Fruit fly (Drosophila melanogaster) whole organism, embryonic: Measurements from ENCODE around the gene CG10274.
A peak's percentile ranks its signal among the peaks of the same experiment; 100 is the strongest.

Source experiments
- Asciz ChIP-seq: fragments of 200-800 bp; sonication (Bioruptor generic); optimal IDR thresholded peaks from 2 replicates; lab custom pipeline; 2017; ENCODE audit warnings: missing biosample characterization, mild to moderate bottlenecking, missing genetic modification characterization, missing genetic modification reagents
- Atf-2 ChIP-seq: fragments of 200-800 bp; sonication (Bioruptor generic); optimal IDR thresholded peaks from 2 replicates; lab custom pipeline; 2016; ENCODE audit warnings: missing biosample characterization, missing genetic modification characterization
- Atf6 ChIP-seq: fragments of 200-800 bp; sonication (Bioruptor generic); IDR thresholded peaks from 2 replicates; pipeline ENCODE4 v1.3.6; 2022; ENCODE audit warnings: missing biosample characterization, missing genetic modification characterization
- BEAF-32 ChIP-seq: fragments of 200-800 bp; sonication (Bioruptor generic); optimal IDR thresholded peaks from 3 replicates; lab custom pipeline; 2017; ENCODE audit warnings: missing biosample characterization, missing genetic modification characterization, mild to moderate bottlenecking, moderate library complexity, missing genetic modification reagents
- Bdp1 ChIP-seq: fragments of 200-800 bp; sonication (Bioruptor generic); optimal IDR thresholded peaks from 3 replicates; lab custom pipeline; 2016; ENCODE audit warnings: missing biosample characterization, missing genetic modification characterization
- CG1024 ChIP-seq: fragments of 200-800 bp; sonication (Bioruptor generic); IDR thresholded peaks from 2 replicates; pipeline ENCODE4 v1.3.6; 2022; ENCODE audit warnings: missing biosample characterization, missing genetic modification characterization
- CG10959 ChIP-seq: fragments of 200-800 bp; sonication (Bioruptor generic); IDR thresholded peaks from 2 replicates; pipeline ENCODE4 v1.3.6; 2022; ENCODE audit warnings: missing biosample characterization, missing genetic modification characterization
- CG11085 ChIP-seq: fragments of 200-800 bp; sonication (Bioruptor generic); IDR thresholded peaks from 2 replicates; pipeline ENCODE4 v1.3.6; 2022; ENCODE audit warnings: missing biosample characterization, missing genetic modification characterization
- CG11456 ChIP-seq: fragments of 200-800 bp; sonication (Bioruptor generic); IDR thresholded peaks from 3 replicates; pipeline ENCODE4 v1.3.6; 2022; ENCODE audit warnings: missing biosample characterization, missing genetic modification characterization
- CG1233 ChIP-seq: fragments of 200-800 bp; sonication (Bioruptor generic); optimal IDR thresholded peaks from 4 replicates; lab custom pipeline; 2018; ENCODE audit warnings: missing biosample characterization, mild to moderate bottlenecking, missing genetic modification characterization
- CG12769 ChIP-seq: fragments of 200-800 bp; sonication (Bioruptor generic); optimal IDR thresholded peaks from 2 replicates; lab custom pipeline; 2019; ENCODE audit warnings: missing biosample characterization, mild to moderate bottlenecking, missing genetic modification characterization, moderate library complexity
- CG15073 ChIP-seq: fragments of 200-800 bp; sonication (Bioruptor generic); optimal IDR thresholded peaks from 2 replicates; lab custom pipeline; 2016; ENCODE audit warnings: missing biosample characterization, missing genetic modification characterization
- CG17361 ChIP-seq: fragments of 200-800 bp; sonication (Bioruptor generic); IDR thresholded peaks from 3 replicates; pipeline ENCODE4 v1.3.6; 2022; ENCODE audit warnings: missing biosample characterization, missing genetic modification characterization
- CG2199 ChIP-seq: fragments of 200-800 bp; sonication (Bioruptor generic); IDR thresholded peaks from 3 replicates; pipeline ENCODE4 v1.3.6; 2022; ENCODE audit warnings: missing biosample characterization, missing genetic modification characterization
- CG32767 ChIP-seq: fragments of 200-800 bp; sonication (Bioruptor generic); IDR thresholded peaks from 2 replicates; pipeline ENCODE4 v1.3.6; 2022; ENCODE audit warnings: missing biosample characterization, missing genetic modification characterization
- CG33557 ChIP-seq: fragments of 200-800 bp; sonication (Bioruptor generic); optimal IDR thresholded peaks from 2 replicates; lab custom pipeline; 2019; ENCODE audit warnings: missing biosample characterization, mild to moderate bottlenecking, missing genetic modification characterization, moderate library complexity
- CG4282 ChIP-seq: fragments of 200-800 bp; sonication (Bioruptor generic); optimal IDR thresholded peaks from 2 replicates; lab custom pipeline; 2016; ENCODE audit warnings: missing biosample characterization, missing genetic modification characterization
- CG5180 ChIP-seq: fragments of 200-800 bp; sonication (Bioruptor generic); optimal IDR thresholded peaks from 3 replicates; lab custom pipeline; 2017; ENCODE audit warnings: missing biosample characterization, missing genetic modification characterization, mild to moderate bottlenecking, moderate library complexity, missing genetic modification reagents
- CrebB ChIP-seq: fragments of 200-800 bp; sonication (Bioruptor generic); optimal IDR thresholded peaks from 3 replicates; lab custom pipeline; 2018; ENCODE audit warnings: missing biosample characterization, mild to moderate bottlenecking, missing genetic modification characterization
- Drgx ChIP-seq: fragments of 200-800 bp; sonication (Bioruptor generic); IDR thresholded peaks from 2 replicates; pipeline ENCODE4 v1.3.6; 2022; ENCODE audit warnings: missing biosample characterization, missing genetic modification characterization
- ERR ChIP-seq: fragments of 200-800 bp; sonication (Bioruptor generic); optimal IDR thresholded peaks from 2 replicates; lab custom pipeline; 2016; ENCODE audit warnings: missing biosample characterization, missing genetic modification characterization
- Eip74EF ChIP-seq, 2 experiments: fragments of 200-800 bp in 1 of 2; fragments of >200 bp in 1 of 2; sonication (Bioruptor generic) in 1 of 2; optimal IDR thresholded peaks; 2 replicates each; lab custom pipeline; 2017 to 2019; ENCODE audit warnings: missing biosample characterization in 2 of 2, missing genetic modification characterization in 2 of 2, mild to moderate bottlenecking in 1 of 2, moderate library complexity in 1 of 2
- Fer1 ChIP-seq: fragments of 200-800 bp; sonication (Bioruptor generic); optimal IDR thresholded peaks from 2 replicates; lab custom pipeline; 2017; ENCODE audit warnings: missing biosample characterization, mild to moderate bottlenecking, missing genetic modification characterization
- GATAe ChIP-seq: fragments of 200-800 bp; sonication (Bioruptor generic); conservative IDR thresholded peaks from 2 replicates; pipeline ENCODE4 v1.3.6; 2022; ENCODE audit warnings: missing biosample characterization, missing genetic modification characterization
- MTF-1 ChIP-seq: fragments of 200-800 bp; sonication (Bioruptor generic); optimal IDR thresholded peaks from 2 replicates; lab custom pipeline; 2018; ENCODE audit warnings: missing biosample characterization, mild to moderate bottlenecking, missing genetic modification characterization, borderline replicate concordance
- NC2α ChIP-seq: fragments of 200-800 bp; sonication (Bioruptor generic); optimal IDR thresholded peaks from 2 replicates; lab custom pipeline; 2016; ENCODE audit warnings: missing biosample characterization, missing genetic modification characterization
- Oaz ChIP-seq: fragments of 200-800 bp; sonication (Bioruptor generic); IDR thresholded peaks from 2 replicates; pipeline ENCODE4 v1.3.6; 2022; ENCODE audit warnings: missing biosample characterization, missing genetic modification characterization
- Optix ChIP-seq: fragments of 200-800 bp; sonication (Bioruptor generic); IDR thresholded peaks from 3 replicates; pipeline ENCODE4 v1.3.6; 2022; ENCODE audit warnings: missing biosample characterization, missing genetic modification characterization
- Scr ChIP-seq: fragments of 200-800 bp; sonication (Bioruptor generic); IDR thresholded peaks from 2 replicates; pipeline ENCODE4 v1.3.6; 2022; ENCODE audit warnings: missing biosample characterization, missing genetic modification characterization; ENCODE audit not compliant: partially characterized antibody
- Vsx1 ChIP-seq: fragments of 200-800 bp; sonication (Bioruptor generic); optimal IDR thresholded peaks from 2 replicates; lab custom pipeline; 2017; ENCODE audit warnings: missing biosample characterization, mild to moderate bottlenecking, missing genetic modification characterization, missing genetic modification reagents
- abd-A ChIP-seq: fragments of 200-800 bp; sonication (Bioruptor generic); optimal IDR thresholded peaks from 3 replicates; lab custom pipeline; 2019; ENCODE audit warnings: missing biosample characterization, mild to moderate bottlenecking, missing genetic modification characterization, moderate library complexity
- aop ChIP-seq: fragments of 200-800 bp; sonication (Bioruptor generic); IDR thresholded peaks from 2 replicates; pipeline ENCODE4 v1.3.6; 2022; ENCODE audit warnings: missing biosample characterization, missing genetic modification characterization
- br ChIP-seq: fragments of >200 bp; optimal IDR thresholded peaks from 2 replicates; lab custom pipeline; 2017
- bsh ChIP-seq, 2 experiments: fragments of 200-800 bp; sonication (Bioruptor generic); optimal IDR thresholded peaks; 2 replicates each; lab custom pipeline; 2017 to 2018; ENCODE audit warnings: mild to moderate bottlenecking in 2 of 2, missing biosample characterization in 2 of 2, missing genetic modification characterization in 2 of 2, moderate library complexity in 1 of 2
- chn ChIP-seq: fragments of 200-800 bp; sonication (Bioruptor generic); optimal IDR thresholded peaks from 2 replicates; lab custom pipeline; 2016; ENCODE audit warnings: missing biosample characterization, missing genetic modification characterization
- cwo ChIP-seq: fragments of 200-800 bp; sonication (Bioruptor generic); optimal IDR thresholded peaks from 3 replicates; lab custom pipeline; 2017; ENCODE audit warnings: missing biosample characterization, missing genetic modification characterization, mild to moderate bottlenecking, moderate library complexity, missing genetic modification reagents
- dati ChIP-seq: fragments of 200-800 bp; sonication (Bioruptor generic); IDR thresholded peaks from 2 replicates; pipeline ENCODE4 v1.3.6; 2022; ENCODE audit warnings: missing biosample characterization, missing genetic modification characterization
- dysf ChIP-seq: fragments of 200-800 bp; sonication (Bioruptor generic); IDR thresholded peaks from 3 replicates; pipeline ENCODE4 v1.3.6; 2022; ENCODE audit warnings: missing biosample characterization, missing genetic modification characterization
- emc ChIP-seq: fragments of 200-800 bp; sonication (Bioruptor generic); optimal IDR thresholded peaks from 2 replicates; lab custom pipeline; 2016; ENCODE audit warnings: missing biosample characterization, missing genetic modification characterization
- gce ChIP-seq: fragments of 200-800 bp; sonication (Bioruptor generic); IDR thresholded peaks from 3 replicates; pipeline ENCODE4 v1.3.6; 2022; ENCODE audit warnings: missing biosample characterization, missing genetic modification characterization
- ham ChIP-seq: fragments of 200-800 bp; sonication (Bioruptor generic); IDR thresholded peaks from 2 replicates; pipeline ENCODE4 v1.3.6; 2022; ENCODE audit warnings: missing biosample characterization, missing genetic modification characterization
- kah ChIP-seq: fragments of 200-800 bp; sonication (Bioruptor generic); optimal IDR thresholded peaks from 2 replicates; lab custom pipeline; 2018; ENCODE audit warnings: missing biosample characterization, mild to moderate bottlenecking, missing genetic modification characterization
- lbe ChIP-seq: fragments of 200-800 bp; sonication (Bioruptor generic); optimal IDR thresholded peaks from 2 replicates; lab custom pipeline; 2016; ENCODE audit warnings: missing biosample characterization, mild to moderate bottlenecking, missing genetic modification characterization
- nerfin-2 ChIP-seq: fragments of 200-800 bp; sonication (Bioruptor generic); IDR thresholded peaks from 2 replicates; pipeline ENCODE4 v1.3.6; 2022; ENCODE audit warnings: missing biosample characterization, missing genetic modification characterization; ENCODE audit not compliant: partially characterized antibody
- psq ChIP-seq: fragments of 200-800 bp; sonication (Bioruptor generic); optimal IDR thresholded peaks from 2 replicates; lab custom pipeline; 2017; ENCODE audit warnings: missing biosample characterization, missing genetic modification characterization
- sna ChIP-seq: fragments of 200-800 bp; sonication (Bioruptor generic); IDR thresholded peaks from 2 replicates; pipeline ENCODE4 v1.3.6; 2022; ENCODE audit warnings: missing biosample characterization, missing genetic modification characterization; ENCODE audit not compliant: partially characterized antibody
- stwl ChIP-seq: fragments of 200-800 bp; sonication (Bioruptor generic); optimal IDR thresholded peaks from 3 replicates; lab custom pipeline; 2018; ENCODE audit warnings: missing biosample characterization, mild to moderate bottlenecking, missing genetic modification characterization, moderate library complexity
- tin ChIP-seq: fragments of 200-800 bp; sonication (Bioruptor generic); optimal IDR thresholded peaks from 3 replicates; lab custom pipeline; 2016; ENCODE audit warnings: missing biosample characterization, missing genetic modification characterization
- tx ChIP-seq: fragments of 200-800 bp; sonication (Bioruptor generic); optimal IDR thresholded peaks from 2 replicates; lab custom pipeline; 2016; ENCODE audit warnings: missing biosample characterization, missing genetic modification characterization
- vfl ChIP-seq: fragments of 200-800 bp; sonication (Bioruptor generic); optimal IDR thresholded peaks from 2 replicates; lab custom pipeline; 2016; ENCODE audit warnings: missing biosample characterization, missing genetic modification characterization

CG10274 gene

DNA sequence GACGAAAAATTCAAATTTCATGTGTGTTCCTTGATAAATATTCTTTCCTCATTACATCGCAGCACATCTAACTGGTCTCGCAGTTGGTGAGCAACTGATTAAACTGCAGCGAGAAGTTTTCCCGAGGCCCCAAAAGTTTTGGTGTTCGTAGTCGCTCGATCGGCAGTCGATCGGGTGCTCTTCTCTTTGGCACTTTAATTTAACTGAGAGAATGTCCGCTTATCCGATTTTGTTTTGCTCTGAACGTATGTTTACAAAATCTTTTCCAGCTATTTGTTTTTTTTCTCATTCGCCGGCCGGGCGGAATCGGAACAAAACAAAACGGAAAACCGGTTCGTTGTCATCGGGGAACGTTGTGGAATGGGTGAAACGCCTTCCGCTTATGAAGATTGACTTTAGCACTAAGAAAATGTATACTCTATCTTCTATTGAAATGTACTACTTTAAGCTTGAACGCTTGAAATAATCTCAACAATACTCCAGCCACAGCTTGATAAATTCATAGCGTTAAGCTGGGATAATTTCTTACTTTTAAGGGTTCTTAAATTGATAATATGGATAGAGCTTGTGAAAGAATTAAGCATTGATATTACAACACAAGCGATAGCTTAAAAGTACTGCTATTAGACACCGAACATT, 37.0 kb upstream of the CG10274 start (continued):
- TF ChIP-seq Vsx1 (GFP tag; lab: Kevin White, UChicago) (no peak), CG1024 (no peak), Atf6 (GFP tag; lab: Robert Waterston, UW) (no peak), br (no peak), CG33557 (GFP tag; lab: Kevin White, UChicago) (no peak), CG1233 (GFP tag; lab: Kevin White, UChicago) (no peak), Optix (no peak), ERR (GFP tag; lab: Kevin White, UChicago) (no peak), CG12769 (peak; percentile 21), Atf-2 (GFP tag; lab: Kevin White, UChicago) (no peak), Asciz (GFP tag; lab: Kevin White, UChicago) (peak; percentile 36), Scr (GFP tag; lab: Robert Waterston, UW) (no peak), kah (GFP tag; lab: Kevin White, UChicago) (peak; percentile 29), gce (GFP tag; lab: Robert Waterston, UW) (peak; percentile 64; the same call in 1 of the 3 replicates), dati (GFP tag; lab: Robert Waterston, UW) (no peak), CG10959 (GFP tag; lab: Robert Waterston, UW) (no peak), tx (GFP tag; lab: Kevin White, UChicago) (no peak), dysf (GFP tag; lab: Robert Waterston, UW) (no peak), Oaz (GFP tag; lab: Robert Waterston, UW) (no peak), CG4282 (GFP tag; lab: Kevin White, UChicago) (no peak), GATAe (GFP tag; lab: Robert Waterston, UW) (no peak), nerfin-2 (GFP tag; lab: Robert Waterston, UW) (no peak), Bdp1 (no peak), tin (GFP tag; lab: Kevin White, UChicago) (no peak), stwl (peak; percentile 3), NC2α (GFP tag; lab: Kevin White, UChicago) (no peak), Fer1 (GFP tag; lab: Kevin White, UChicago) (peak; percentile 39), CrebB (tag; lab: Kevin White, UChicago) (peak; percentile 51), lbe (GFP tag; lab: Kevin White, UChicago) (peak; percentile 44), CG32767 (GFP tag; lab: Robert Waterston, UW) (no peak), emc (GFP tag; lab: Kevin White, UChicago) (no peak), chn (no peak), CG11085 (GFP tag; lab: Robert Waterston, UW) (no peak), CG5180 (GFP tag; lab: Kevin White, UChicago) (peak; percentile 3), Eip74EF (GFP tag; optimal IDR thresholded peaks at IDR 0.05; lab: Kevin White, UChicago) (peak in 1 of 2 experiments; percentile 63), sna (peak; percentile 23; the same call in 1 of the 2 replicates), ham (GFP tag; lab: Robert Waterston, UW) (no peak), BEAF-32 (GFP tag; lab: Kevin White, UChicago) (no peak), CG2199 (GFP tag; lab: Robert Waterston, UW) (peak; percentile 57; the same call in 1 of the 3 replicates), MTF-1 (GFP tag; lab: Kevin White, UChicago) (peak; percentile 31), aop (GFP tag; lab: Robert Waterston, UW) (no peak), bsh (GFP tag; optimal IDR thresholded peaks at IDR 0.05; lab: Kevin White, UChicago) (peak in 1 of 2 experiments; percentile 56), CG11456 (GFP tag; lab: Robert Waterston, UW) (no peak), psq (peak; percentile 96), cwo (GFP tag; lab: Kevin White, UChicago) (no peak), CG15073 (GFP tag; lab: Kevin White, UChicago) (no peak), vfl (GFP tag; lab: Kevin White, UChicago) (no peak), Drgx (peak; percentile 55), CG17361 (GFP tag; lab: Robert Waterston, UW) (no peak), abd-A (tag; lab: Kevin White, UChicago) (no peak)
